Worm (Caenorhabditis elegans) whole organism, mixed stage, embryonic: Measurements from ENCODE around the gene ddx-19.

Experiments used
- lsy-2 ChIP-seq: fragments of 150-350 bp; optimal IDR thresholded peaks from 2 replicates; lab custom pipeline; 2014; ENCODE audit warnings: missing biosample characterization, missing genetic modification characterization
- mab-5 ChIP-seq: fragments of 150-350 bp; optimal IDR thresholded peaks from 2 replicates; lab custom pipeline; 2014; ENCODE audit warnings: missing biosample characterization, missing genetic modification characterization
- nhr-237 ChIP-seq: fragments of 150-350 bp; optimal IDR thresholded peaks from 2 replicates; lab custom pipeline; 2014; ENCODE audit warnings: missing biosample characterization, missing genetic modification characterization
- nhr-28 ChIP-seq: fragments of 150-350 bp; optimal IDR thresholded peaks from 2 replicates; lab custom pipeline; 2014; ENCODE audit warnings: missing biosample characterization, missing genetic modification characterization

DNA sequence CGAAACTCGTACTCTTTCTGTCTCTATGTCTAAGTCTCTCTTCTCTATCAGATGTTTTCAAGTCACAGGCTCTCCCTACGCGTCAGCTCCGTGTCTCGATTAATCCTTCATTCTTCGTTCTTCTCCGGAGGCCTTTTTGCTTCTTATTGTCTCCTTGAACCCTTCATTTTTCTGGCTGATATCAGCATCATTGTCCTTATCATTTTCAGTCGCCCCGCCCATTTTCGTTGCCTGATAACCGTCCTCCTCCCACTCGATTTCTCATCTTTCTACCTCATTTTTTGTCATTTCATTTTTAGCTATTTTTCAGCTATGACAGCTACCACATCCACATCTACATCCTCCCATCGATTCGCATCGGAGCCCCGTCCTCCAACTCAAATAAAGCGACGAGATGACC lies 37.4 kb downstream of the ddx-19 start, which contains the start of gene B0457.6:
- TF ChIP-seq nhr-237 (tag; lab: Kevin White, UChicago): no peak
- no peak for TF ChIP-seq lsy-2
- no peak for TF ChIP-seq mab-5 (tag; lab: Kevin White, UChicago)
- TF ChIP-seq nhr-28: no peak
